Fruit fly (Drosophila melanogaster) whole organism, embryonic: ENCODE measurements around the gene Zip89B.

Experiments
- Awh ChIP-seq: fragments of 200-800 bp; sonication (Bioruptor generic); IDR thresholded peaks from 2 replicates; pipeline ENCODE4, ENCODE4 v1.3.6; 2022; ENCODE audit warnings: missing biosample characterization, missing genetic modification characterization
- B-H2 ChIP-seq: fragments of 200-800 bp; sonication (Bioruptor generic); optimal IDR thresholded peaks from 2 replicates; lab custom pipeline; 2018; ENCODE audit warnings: missing biosample characterization, mild to moderate bottlenecking, missing genetic modification characterization
- Bdp1 ChIP-seq: fragments of 200-800 bp; sonication (Bioruptor generic); optimal IDR thresholded peaks from 3 replicates; lab custom pipeline; 2016; ENCODE audit warnings: missing biosample characterization, missing genetic modification characterization
- CG10366 ChIP-seq: fragments of 200-800 bp; sonication (Bioruptor generic); IDR thresholded peaks from 2 replicates; pipeline ENCODE4 v1.3.6; 2022; ENCODE audit warnings: missing biosample characterization, missing genetic modification characterization
- CG10543 ChIP-seq: fragments of 200-800 bp; sonication (Bioruptor generic); optimal IDR thresholded peaks from 3 replicates; lab custom pipeline; 2017; ENCODE audit warnings: missing biosample characterization, mild to moderate bottlenecking, missing genetic modification characterization, moderate library complexity
- CG10959 ChIP-seq: fragments of 200-800 bp; sonication (Bioruptor generic); IDR thresholded peaks from 2 replicates; pipeline ENCODE4 v1.3.6; 2022; ENCODE audit warnings: missing biosample characterization, missing genetic modification characterization
- CG12219 ChIP-seq: fragments of 200-800 bp; sonication (Bioruptor generic); optimal IDR thresholded peaks from 3 replicates; lab custom pipeline; 2018; ENCODE audit warnings: missing biosample characterization, mild to moderate bottlenecking, missing genetic modification characterization
- CG12744 ChIP-seq: fragments of 200-800 bp; sonication (Bioruptor generic); optimal IDR thresholded peaks from 2 replicates; lab custom pipeline; 2016; ENCODE audit warnings: missing biosample characterization, missing genetic modification characterization
- CG12942 ChIP-seq: fragments of 200-800 bp; sonication (Bioruptor generic); optimal IDR thresholded peaks from 3 replicates; lab custom pipeline; 2016; ENCODE audit warnings: missing biosample characterization, missing genetic modification characterization
- CG13424 ChIP-seq: fragments of 200-800 bp; sonication (Bioruptor generic); optimal IDR thresholded peaks from 2 replicates; lab custom pipeline; 2019; ENCODE audit warnings: missing biosample characterization, mild to moderate bottlenecking, missing genetic modification characterization, moderate library complexity
- CG14667 ChIP-seq: fragments of 200-800 bp; sonication (Bioruptor generic); IDR thresholded peaks from 2 replicates; pipeline ENCODE4 v1.3.6; 2022; ENCODE audit warnings: missing biosample characterization, missing genetic modification characterization
- CG15269 ChIP-seq: fragments of 200-800 bp; sonication (Bioruptor generic); optimal IDR thresholded peaks from 2 replicates; lab custom pipeline; 2018; ENCODE audit warnings: missing biosample characterization, mild to moderate bottlenecking, missing genetic modification characterization, moderate library complexity
- CG15601 ChIP-seq: fragments of 200-800 bp; sonication (Bioruptor generic); optimal IDR thresholded peaks from 3 replicates; lab custom pipeline; 2019; ENCODE audit warnings: missing biosample characterization, mild to moderate bottlenecking, missing genetic modification characterization, moderate library complexity
- CG15696 ChIP-seq: fragments of 200-800 bp; sonication (Bioruptor generic); optimal IDR thresholded peaks from 2 replicates; lab custom pipeline; 2019; ENCODE audit warnings: missing biosample characterization, mild to moderate bottlenecking, missing genetic modification characterization, moderate library complexity
- CG2129 ChIP-seq: fragments of 200-800 bp; sonication (Bioruptor generic); IDR thresholded peaks from 2 replicates; pipeline ENCODE4 v1.3.6; 2022; ENCODE audit warnings: missing biosample characterization, missing genetic modification characterization; ENCODE audit not compliant: partially characterized antibody
- CG2202 ChIP-seq: fragments of 200-800 bp; sonication (Bioruptor generic); optimal IDR thresholded peaks from 2 replicates; lab custom pipeline; 2018; ENCODE audit warnings: missing biosample characterization, mild to moderate bottlenecking, missing genetic modification characterization
- CG3163 ChIP-seq: fragments of 200-800 bp; sonication (Bioruptor generic); optimal IDR thresholded peaks from 3 replicates; lab custom pipeline; 2016; ENCODE audit warnings: missing biosample characterization, missing genetic modification characterization
- CG32772 ChIP-seq: fragments of 200-800 bp; sonication (Bioruptor generic); IDR thresholded peaks from 2 replicates; pipeline ENCODE4 v1.3.6; 2022; ENCODE audit warnings: missing biosample characterization, missing genetic modification characterization
- CG4282 ChIP-seq: fragments of 200-800 bp; sonication (Bioruptor generic); optimal IDR thresholded peaks from 2 replicates; lab custom pipeline; 2016; ENCODE audit warnings: missing biosample characterization, missing genetic modification characterization
- CG6791 ChIP-seq: fragments of 200-800 bp; sonication (Bioruptor generic); IDR thresholded peaks from 3 replicates; pipeline ENCODE4 v1.3.6; 2022; ENCODE audit warnings: missing biosample characterization, missing genetic modification characterization; ENCODE audit not compliant: partially characterized antibody
- CG6813 ChIP-seq: fragments of 200-800 bp; sonication (Bioruptor generic); optimal IDR thresholded peaks from 2 replicates; lab custom pipeline; 2017; ENCODE audit warnings: missing biosample characterization, missing genetic modification characterization, mild to moderate bottlenecking, moderate library complexity, missing genetic modification reagents
- CG7839 ChIP-seq: fragments of 200-800 bp; sonication (Bioruptor generic); optimal IDR thresholded peaks from 3 replicates; lab custom pipeline; 2018; ENCODE audit warnings: missing biosample characterization, mild to moderate bottlenecking, missing genetic modification characterization, moderate library complexity
- CG9609 ChIP-seq: fragments of 200-800 bp; sonication (Bioruptor generic); optimal IDR thresholded peaks from 3 replicates; lab custom pipeline; 2016; ENCODE audit warnings: missing biosample characterization, missing genetic modification characterization
- Chrac-16 ChIP-seq: fragments of 200-800 bp; sonication (Bioruptor generic); optimal IDR thresholded peaks from 3 replicates; lab custom pipeline; 2016; ENCODE audit warnings: missing biosample characterization, missing genetic modification characterization
- D19B ChIP-seq: fragments of 200-800 bp; sonication (Bioruptor generic); optimal IDR thresholded peaks from 2 replicates; lab custom pipeline; 2017; ENCODE audit warnings: missing biosample characterization, mild to moderate bottlenecking, missing genetic modification characterization
- Ets97D ChIP-seq: fragments of 200-800 bp; sonication (Bioruptor generic); optimal IDR thresholded peaks from 3 replicates; lab custom pipeline; 2016; ENCODE audit warnings: missing biosample characterization, missing genetic modification characterization
- GATAe ChIP-seq: fragments of 200-800 bp; sonication (Bioruptor generic); conservative IDR thresholded peaks from 2 replicates; pipeline ENCODE4 v1.3.6; 2022; ENCODE audit warnings: missing biosample characterization, missing genetic modification characterization
- Gug ChIP-seq: fragments of 200-800 bp; sonication (Bioruptor generic); IDR thresholded peaks from 4 replicates; pipeline ENCODE4 v1.3.6; 2022; ENCODE audit warnings: missing biosample characterization, missing genetic modification characterization
- HLH3B ChIP-seq: fragments of 200-800 bp; sonication (Bioruptor generic); IDR thresholded peaks from 2 replicates; pipeline ENCODE4 v1.3.6; 2022; ENCODE audit warnings: missing biosample characterization, missing genetic modification characterization
- Hr3 ChIP-seq: fragments of 200-800 bp; sonication (Bioruptor generic); optimal IDR thresholded peaks from 3 replicates; lab custom pipeline; 2016; ENCODE audit warnings: missing biosample characterization, missing genetic modification characterization
- Nf-YA ChIP-seq: fragments of 200-800 bp; sonication (Bioruptor generic); IDR thresholded peaks from 2 replicates; pipeline ENCODE4 v1.3.6; 2022; ENCODE audit warnings: missing biosample characterization, missing genetic modification characterization
- Trl ChIP-seq, 3 experiments: fragments of >200 bp in 2 of 3; fragments of 200-800 bp in 1 of 3; sonication (Bioruptor generic) in 1 of 3; optimal IDR thresholded peaks; 2 replicates in 1 of 3; 3 replicates in 2 of 3; lab custom pipeline; 2016 to 2017; ENCODE audit warnings: missing biosample characterization in 1 of 3, missing genetic modification characterization in 1 of 3
- Xrp1 ChIP-seq: fragments of 200-800 bp; sonication (Bioruptor generic); IDR thresholded peaks from 2 replicates; pipeline ENCODE4 v1.3.6; 2022; ENCODE audit warnings: missing biosample characterization, missing genetic modification characterization
- ab ChIP-seq: fragments of 200-800 bp; sonication (Bioruptor generic); optimal IDR thresholded peaks from 2 replicates; lab custom pipeline; 2016; ENCODE audit warnings: missing biosample characterization, missing genetic modification characterization
- ara ChIP-seq: fragments of 200-800 bp; sonication (Bioruptor generic); IDR thresholded peaks from 2 replicates; pipeline ENCODE4 v1.3.6; 2022; ENCODE audit warnings: missing biosample characterization, missing genetic modification characterization
- bcd ChIP-seq: fragments of 200-800 bp; sonication (Bioruptor generic); optimal IDR thresholded peaks from 2 replicates; lab custom pipeline; 2017; ENCODE audit warnings: missing biosample characterization, mild to moderate bottlenecking, missing genetic modification characterization
- dysf ChIP-seq: fragments of 200-800 bp; sonication (Bioruptor generic); IDR thresholded peaks from 3 replicates; pipeline ENCODE4 v1.3.6; 2022; ENCODE audit warnings: missing biosample characterization, missing genetic modification characterization
- mam ChIP-seq: fragments of 200-800 bp; sonication (Bioruptor generic); optimal IDR thresholded peaks from 3 replicates; lab custom pipeline; 2016; ENCODE audit warnings: missing biosample characterization, missing genetic modification characterization
- nmo ChIP-seq: fragments of 200-800 bp; sonication (Bioruptor generic); optimal IDR thresholded peaks from 2 replicates; lab custom pipeline; 2018; ENCODE audit warnings: missing biosample characterization, mild to moderate bottlenecking, missing genetic modification characterization, moderate library complexity
- p53 ChIP-seq: fragments of 200-800 bp; sonication (Bioruptor generic); optimal IDR thresholded peaks from 2 replicates; lab custom pipeline; 2016; ENCODE audit warnings: missing biosample characterization, missing genetic modification characterization
- pan ChIP-seq, 4 experiments: fragments of >200 bp in 3 of 4; fragments of 200-800 bp in 1 of 4; sonication (Bioruptor generic) in 1 of 4; optimal IDR thresholded peaks in 3 of 4; IDR thresholded peaks in 1 of 4; 2 replicates each; pipeline versions ENCODE4 v1.3.6 to Lab custom; 2017 to 2022; ENCODE audit warnings: missing biosample characterization in 2 of 4, missing genetic modification characterization in 2 of 4, mixed read lengths in 1 of 4
- pros ChIP-seq: fragments of 200-800 bp; sonication (Bioruptor generic); optimal IDR thresholded peaks from 3 replicates; lab custom pipeline; 2019; ENCODE audit warnings: missing biosample characterization, mild to moderate bottlenecking, missing genetic modification characterization, moderate library complexity
- psq ChIP-seq: fragments of 200-800 bp; sonication (Bioruptor generic); optimal IDR thresholded peaks from 2 replicates; lab custom pipeline; 2017; ENCODE audit warnings: missing biosample characterization, missing genetic modification characterization
- ranshi ChIP-seq: fragments of 200-800 bp; sonication (Bioruptor generic); IDR thresholded peaks from 2 replicates; pipeline ENCODE4 v1.3.6; 2022; ENCODE audit warnings: missing biosample characterization, missing genetic modification characterization
- scrt ChIP-seq: fragments of 200-800 bp; sonication (Bioruptor generic); optimal IDR thresholded peaks from 2 replicates; lab custom pipeline; 2018; ENCODE audit warnings: missing biosample characterization, mild to moderate bottlenecking, missing genetic modification characterization, moderate library complexity
- tin ChIP-seq: fragments of 200-800 bp; sonication (Bioruptor generic); optimal IDR thresholded peaks from 3 replicates; lab custom pipeline; 2016; ENCODE audit warnings: missing biosample characterization, missing genetic modification characterization
- trem ChIP-seq: fragments of 200-800 bp; optimal IDR thresholded peaks from 3 replicates; lab custom pipeline; 2019; ENCODE audit warnings: missing biosample characterization, mild to moderate bottlenecking, missing genetic modification characterization, moderate library complexity
- unpg ChIP-seq: fragments of 200-800 bp; sonication (Bioruptor generic); optimal IDR thresholded peaks from 3 replicates; lab custom pipeline; 2018; ENCODE audit warnings: missing biosample characterization, mild to moderate bottlenecking, missing genetic modification characterization, moderate library complexity
- z ChIP-seq: fragments of 200-800 bp; sonication (Bioruptor generic); IDR thresholded peaks from 3 replicates; pipeline ENCODE4 v1.3.6; 2022; ENCODE audit warnings: missing biosample characterization, missing genetic modification characterization
- zen ChIP-seq: fragments of 200-800 bp; sonication (Bioruptor generic); optimal IDR thresholded peaks from 3 replicates; lab custom pipeline; 2018; ENCODE audit warnings: missing biosample characterization, mild to moderate bottlenecking, missing genetic modification characterization, moderate library complexity

The Zip89B gene

DNA sequence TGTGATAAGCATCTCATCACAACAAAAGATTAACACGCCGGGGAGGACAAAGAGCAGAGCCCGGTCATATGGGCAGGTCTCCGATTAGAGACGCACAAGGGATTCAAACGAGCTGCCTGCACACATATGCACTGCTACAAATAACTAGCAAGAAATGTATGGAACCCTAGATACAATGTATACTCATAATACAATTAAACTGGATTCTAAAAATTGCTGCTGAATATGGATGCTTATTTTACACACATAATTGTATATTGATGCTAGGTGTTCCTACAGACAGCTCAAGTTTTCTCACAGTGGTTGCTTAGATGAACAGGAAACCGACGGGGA, 31.5 kb downstream of the Zip89B start (continued):
- TF ChIP-seq scrt (no peak), CG10366 (GFP tag; lab: Robert Waterston, UW) (peak; percentile 50), z (GFP tag; lab: Robert Waterston, UW) (peak; percentile 45; the same call in 1 of the 3 replicates), pan (optimal IDR thresholded peaks at IDR 0.05; lab: Kevin White, UChicago) (no peak), pan (GFP tag; optimal IDR thresholded peaks at IDR 0.05 in 1 of 2, IDR thresholded peaks at IDR 0.05 in 1 of 2) (peak in 1 of 2 experiments; percentile 27), ranshi (0 out of 2 replicates have a peak, but pooled peaks have one; percentile 50), psq (GFP tag; lab: Kevin White, UChicago) (peak; percentile 5), bcd (peak; percentile 14), CG13424 (tag; lab: Kevin White, UChicago) (peak; percentile 9), CG12744 (GFP tag; lab: Kevin White, UChicago) (no peak), CG10543 (GFP tag; lab: Kevin White, UChicago) (no peak), GATAe (GFP tag; lab: Robert Waterston, UW) (no peak), CG15269 (tag; lab: Kevin White, UChicago) (no peak), CG9609 (peak; percentile 55), CG32772 (GFP tag; lab: Robert Waterston, UW) (0 out of 2 replicates have a peak, but pooled peaks have one; percentile 26), CG15696 (peak; percentile 88), B-H2 (GFP tag; lab: Kevin White, UChicago) (no peak), CG6813 (GFP tag; lab: Kevin White, UChicago) (peak; percentile 52), CG10959 (peak; percentile 77), CG4282 (no peak), HLH3B (GFP tag; lab: Robert Waterston, UW) (peak; percentile 36; the same call in 1 of the 2 replicates), Awh (peak; percentile 36; the same call in 1 of the 2 replicates), zen (tag; lab: Kevin White, UChicago) (peak; percentile 95), Gug (GFP tag; lab: Robert Waterston, UW) (peak; percentile 23; the same call in 2 of the 4 replicates), CG2202 (tag; lab: Kevin White, UChicago) (peak; percentile 74), CG3163 (GFP tag; lab: Kevin White, UChicago) (no peak), nmo (GFP tag; lab: Kevin White, UChicago) (peak; percentile 61), CG12942 (GFP tag; lab: Kevin White, UChicago) (peak; percentile 1), Hr3 (GFP tag; lab: Kevin White, UChicago) (peak; percentile 56), CG15601 (peak; percentile 16), D19B (GFP tag; lab: Kevin White, UChicago) (no peak), mam (GFP tag; lab: Kevin White, UChicago) (peak; percentile 15), Trl (optimal IDR thresholded peaks at IDR 0.05; lab: Kevin White, UChicago) (no peak), Trl (GFP tag; optimal IDR thresholded peaks at IDR 0.05; lab: Kevin White, UChicago) (peak; percentile 65), tin (GFP tag; lab: Kevin White, UChicago) (peak; percentile 69), CG7839 (peak; percentile 57), CG6791 (GFP tag; lab: Robert Waterston, UW) (no peak), CG2129 (no peak), trem (tag; lab: Kevin White, UChicago) (peak; percentile 40), Bdp1 (GFP tag; lab: Kevin White, UChicago) (peak; percentile 42), Chrac-16 (peak; percentile 68), CG12219 (peak; percentile 48), Nf-YA (GFP tag; lab: Robert Waterston, UW) (no peak), pros (GFP tag; lab: Kevin White, UChicago) (peak; percentile 42), ara (peak; percentile 83), unpg (GFP tag; lab: Kevin White, UChicago) (peak; percentile 63), p53 (GFP tag; lab: Kevin White, UChicago) (no peak), Xrp1 (peak; percentile 92), ab (GFP tag; lab: Kevin White, UChicago) (no peak), CG14667 (GFP tag; lab: Robert Waterston, UW) (0 out of 2 replicates have a peak, but pooled peaks have one; percentile 23), dysf (GFP tag; lab: Robert Waterston, UW) (0 out of 3 replicates have a peak, but pooled peaks have one; percentile 5), Ets97D (GFP tag; lab: Kevin White, UChicago) (peak; percentile 22)
